Worm (Caenorhabditis elegans) whole organism, dauer: ENCODE measurements around the gene T19D7.6.

Experiments
- unc-62 ChIP-seq: sonication (generic microtip); optimal IDR thresholded peaks from 2 replicates; lab custom pipeline; 2017; ENCODE audit warnings: missing biosample characterization, missing genetic modification reagents, missing genetic modification characterization

The T19D7.6 gene

DNA sequence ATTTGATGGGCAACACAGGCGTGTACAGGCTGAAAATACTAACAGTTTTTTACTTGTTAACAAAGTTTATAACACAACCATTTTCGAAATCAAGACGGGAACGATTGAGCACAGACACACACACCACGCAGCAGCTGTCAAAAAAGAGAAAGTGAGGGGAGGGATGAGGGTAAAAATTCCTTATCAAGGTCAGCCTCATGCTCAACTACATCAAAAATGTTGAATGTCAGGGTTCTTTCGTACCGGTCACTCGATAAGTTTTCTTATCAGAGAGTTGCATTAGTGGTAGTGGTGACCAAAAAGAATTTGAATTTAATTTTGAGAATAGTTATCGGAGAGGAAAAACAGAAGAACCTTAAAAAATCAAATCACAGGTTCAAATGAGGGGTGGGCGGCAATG lies at the start of gene T19D7.6:
Gene T19D7.6 (minus strand): TSS at position 198 of the 400 bp plus-strand sequence.
- no peak for TF ChIP-seq unc-62 (GFP tag; lab: Kevin White, UChicago)

ce11 chrX:714398-714797 lies 43.8 kb upstream of the T19D7.6 start, which contains the start of gene irk-2:
Gene irk-2, minus strand, starts transcription at chrX:714498.
- no peak for TF ChIP-seq unc-62 (GFP tag; lab: Kevin White, UChicago)

DNA sequence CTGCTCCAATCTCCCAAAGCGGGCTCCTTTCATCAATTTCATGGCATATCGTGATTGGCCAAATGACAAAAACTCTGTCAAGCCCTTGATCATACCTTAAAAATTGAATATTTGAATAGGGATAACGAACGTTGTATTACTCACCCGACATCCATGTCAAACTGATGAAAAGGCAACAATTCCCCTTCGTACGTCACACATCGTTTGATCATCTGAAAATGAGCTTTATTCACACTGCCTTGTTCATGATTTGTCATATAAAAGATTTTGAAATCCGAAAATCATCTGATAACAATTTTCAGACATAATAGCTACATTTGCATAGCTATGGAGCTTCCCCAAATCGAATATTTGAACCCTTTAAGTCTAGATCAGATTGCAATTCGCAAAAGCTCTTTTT lies 35.9 kb upstream of the T19D7.6 start, which contains the start of gene M02A10.1:
Gene M02A10.1 (plus strand): TSS at position 301 of the 400 bp plus-strand sequence.
- TF ChIP-seq unc-62 (GFP tag; lab: Kevin White, UChicago) = no peak

- no peak for TF ChIP-seq unc-62 (GFP tag; lab: Kevin White, UChicago)
Measured at ce11 chrX:696253-696652, 25.7 kb upstream of the T19D7.6 start.

- no peak for TF ChIP-seq unc-62 (GFP tag; lab: Kevin White, UChicago)
Measured at ce11 chrX:691613-692012, 21.0 kb upstream of the T19D7.6 start, which contains the start of gene ncam-1. Gene ncam-1, plus strand, starts transcription at chrX:691913.

DNA sequence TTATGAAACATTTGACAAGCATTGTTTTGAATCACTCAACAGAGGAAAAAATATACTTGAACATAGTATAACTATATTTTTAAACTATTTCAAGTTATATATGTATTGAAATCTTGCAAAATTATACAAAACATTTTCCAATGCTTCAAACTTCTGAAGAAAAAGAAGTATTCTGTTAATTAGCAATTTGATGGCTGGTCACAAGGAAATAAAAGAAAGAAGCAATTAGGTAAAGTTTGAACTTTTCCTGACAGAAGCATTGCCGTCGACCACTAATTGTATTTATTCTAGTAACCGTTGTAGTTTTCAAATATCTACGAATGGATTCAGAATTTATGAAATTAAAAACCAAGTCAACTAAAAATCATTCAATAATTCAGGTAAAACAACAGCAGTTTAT lies 18.0 kb upstream of the T19D7.6 start:
- no peak for TF ChIP-seq unc-62 (GFP tag; lab: Kevin White, UChicago)

- TF ChIP-seq unc-62 (GFP tag; lab: Kevin White, UChicago) = no peak
Measured at ce11 chrX:682691-683090, 12.1 kb upstream of the T19D7.6 start, which contains the start of gene Y9C12A.1. Gene Y9C12A.1, minus strand, starts transcription at chrX:682791.

- no peak for TF ChIP-seq unc-62 (GFP tag; lab: Kevin White, UChicago)
Measured at ce11 chrX:681413-681812, 10.8 kb upstream of the T19D7.6 start.

- no peak for TF ChIP-seq unc-62 (GFP tag; lab: Kevin White, UChicago)
Measured at ce11 chrX:680920-681319, 10.3 kb upstream of the T19D7.6 start, which contains the start of gene T19D7.7. Gene T19D7.7, minus strand, starts transcription at chrX:681020.

- TF ChIP-seq unc-62 (GFP tag; lab: Kevin White, UChicago) = no peak
Measured at ce11 chrX:671807-672206, 1.2 kb upstream of the T19D7.6 start, which contains the start of gene lgc-32. Gene lgc-32, plus strand, starts transcription at chrX:672107.

- no peak for TF ChIP-seq unc-62 (GFP tag; lab: Kevin White, UChicago)
Measured at ce11 chrX:666125-666524, 4.5 kb downstream of the T19D7.6 start, which contains the start of gene T19D7.5. Gene T19D7.5, minus strand, starts transcription at chrX:666225.

DNA sequence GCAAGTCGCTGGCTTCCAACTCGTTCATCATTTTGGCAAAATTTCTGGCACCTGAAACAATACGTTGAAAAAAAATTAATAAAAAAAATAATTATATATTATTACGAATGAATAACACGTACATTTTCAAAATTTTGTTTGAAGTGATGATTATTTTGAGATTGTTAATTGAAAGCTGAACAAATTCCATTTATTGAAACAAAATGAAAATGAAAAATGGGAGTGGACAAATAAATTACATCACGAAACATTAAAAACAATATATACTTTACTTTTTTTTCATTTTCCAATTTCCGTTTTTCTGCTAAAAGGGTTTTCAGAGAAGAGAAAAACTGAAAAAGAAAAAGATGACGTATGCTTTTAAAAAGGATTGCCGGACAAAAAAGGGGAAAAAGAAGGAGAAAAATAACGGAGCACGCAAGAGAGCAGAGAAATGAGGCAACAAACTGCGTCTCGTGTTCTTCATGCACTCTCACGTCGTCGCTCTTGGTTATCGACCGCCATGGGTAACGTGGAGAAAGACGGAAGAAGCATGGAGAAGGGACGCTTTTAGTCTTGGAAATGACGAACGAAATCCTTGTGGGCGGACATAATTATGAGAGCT lies 8.8 kb downstream of the T19D7.6 start, which contains the start of gene rund-1:
Gene rund-1 (minus strand): TSS at position 51 of the 604 bp plus-strand sequence.
- no peak for TF ChIP-seq unc-62 (GFP tag; lab: Kevin White, UChicago)

DNA sequence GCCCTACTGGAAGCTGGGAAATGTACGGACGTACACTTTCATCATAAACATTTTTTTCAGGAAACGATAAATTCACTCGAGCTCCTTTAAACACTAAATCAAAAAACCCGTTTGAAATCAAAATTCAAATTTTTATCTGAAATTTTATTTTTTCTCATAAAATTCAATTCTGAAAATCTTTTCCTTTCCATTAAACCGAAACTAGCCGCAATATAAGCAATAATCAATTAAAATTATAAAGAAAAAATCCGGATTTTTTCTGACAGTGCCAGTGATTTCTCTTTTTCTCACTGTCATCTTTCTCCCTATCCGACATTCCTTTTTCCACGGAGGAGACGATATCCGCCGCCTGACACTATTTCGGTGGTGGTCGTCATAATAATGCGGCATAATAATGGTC lies 14.7 kb downstream of the T19D7.6 start, which contains the start of gene lpr-7:
Gene lpr-7 (plus strand): TSS at position 301 of the 400 bp plus-strand sequence.
- TF ChIP-seq unc-62 (GFP tag; lab: Kevin White, UChicago) = no peak

- TF ChIP-seq unc-62 (GFP tag; lab: Kevin White, UChicago) = no peak
Measured at ce11 chrX:654804-655203, 15.8 kb downstream of the T19D7.6 start, which contains the start of gene ifc-2. Gene ifc-2, minus strand, starts transcription at chrX:654904.

ce11 chrX:651616-652015 lies 19.0 kb downstream of the T19D7.6 start:
- TF ChIP-seq unc-62 (GFP tag; lab: Kevin White, UChicago) = no peak

ce11 chrX:646493-646892 lies 24.1 kb downstream of the T19D7.6 start:
- no peak for TF ChIP-seq unc-62 (GFP tag; lab: Kevin White, UChicago)

ce11 chrX:645589-645988 lies 25.0 kb downstream of the T19D7.6 start:
- TF ChIP-seq unc-62 (GFP tag; lab: Kevin White, UChicago) = no peak
